Fruit fly (Drosophila melanogaster) whole organism, embryonic: ENCODE measurements around the gene Mis12.

Experiments
- CG10654 ChIP-seq: fragments of 200-800 bp; sonication (Bioruptor generic); optimal IDR thresholded peaks from 2 replicates; lab custom pipeline; 2016; ENCODE audit warnings: missing biosample characterization, missing genetic modification characterization
- CG10959 ChIP-seq: fragments of 200-800 bp; sonication (Bioruptor generic); IDR thresholded peaks from 2 replicates; pipeline ENCODE4 v1.3.6; 2022; ENCODE audit warnings: missing biosample characterization, missing genetic modification characterization
- CG13624 ChIP-seq: fragments of 200-800 bp; sonication (Bioruptor generic); optimal IDR thresholded peaks from 2 replicates; lab custom pipeline; 2016; ENCODE audit warnings: missing biosample characterization, missing genetic modification characterization
- CG14710 ChIP-seq: fragments of 200-800 bp; sonication (Bioruptor generic); optimal IDR thresholded peaks from 3 replicates; lab custom pipeline; 2019; ENCODE audit warnings: missing biosample characterization, mild to moderate bottlenecking, missing genetic modification characterization, moderate library complexity
- CG14965 ChIP-seq: fragments of 200-800 bp; sonication (Bioruptor generic); optimal IDR thresholded peaks from 2 replicates; lab custom pipeline; 2016; ENCODE audit warnings: missing biosample characterization, missing genetic modification characterization, borderline replicate concordance
- CG1603 ChIP-seq: fragments of 200-800 bp; sonication (Bioruptor generic); optimal IDR thresholded peaks from 2 replicates; lab custom pipeline; 2019; ENCODE audit warnings: missing biosample characterization, mild to moderate bottlenecking, missing genetic modification characterization, moderate library complexity
- CG16779 ChIP-seq: fragments of 200-800 bp; sonication (Bioruptor generic); IDR thresholded peaks from 2 replicates; pipeline ENCODE4 v1.3.6; 2022; ENCODE audit warnings: missing biosample characterization, missing genetic modification characterization
- CG16863 ChIP-seq: fragments of 200-800 bp; sonication (Bioruptor generic); optimal IDR thresholded peaks from 3 replicates; lab custom pipeline; 2016; ENCODE audit warnings: missing biosample characterization, missing genetic modification characterization
- CG1792 ChIP-seq: fragments of 200-800 bp; sonication (Bioruptor generic); optimal IDR thresholded peaks from 2 replicates; lab custom pipeline; 2016; ENCODE audit warnings: missing biosample characterization, missing genetic modification characterization
- CG31224 ChIP-seq: fragments of 200-800 bp; sonication (Bioruptor generic); IDR thresholded peaks from 2 replicates; pipeline ENCODE4 v1.3.6; 2022; ENCODE audit warnings: missing biosample characterization, missing genetic modification characterization
- CG42726 ChIP-seq: fragments of 200-800 bp; sonication (Bioruptor generic); IDR thresholded peaks from 2 replicates; pipeline ENCODE4 v1.3.6; 2022; ENCODE audit warnings: missing biosample characterization, missing genetic modification characterization; ENCODE audit not compliant: partially characterized antibody
- CG4360 ChIP-seq: fragments of 200-800 bp; sonication (Bioruptor generic); IDR thresholded peaks from 2 replicates; pipeline ENCODE4 v1.3.6; 2022; ENCODE audit warnings: missing biosample characterization, missing genetic modification characterization
- CG5245 ChIP-seq: fragments of 200-800 bp; sonication (Bioruptor generic); optimal IDR thresholded peaks from 3 replicates; lab custom pipeline; 2016; ENCODE audit warnings: missing biosample characterization, missing genetic modification characterization
- CG6175 ChIP-seq: fragments of 200-800 bp; sonication (Bioruptor generic); IDR thresholded peaks from 3 replicates; pipeline ENCODE4 v1.3.6; 2022; ENCODE audit warnings: missing biosample characterization, missing genetic modification characterization
- CG6765 ChIP-seq: fragments of 200-800 bp; sonication (Bioruptor generic); optimal IDR thresholded peaks from 3 replicates; lab custom pipeline; 2017; ENCODE audit warnings: missing biosample characterization, mild to moderate bottlenecking, missing genetic modification characterization
- CG7963 ChIP-seq: fragments of 200-800 bp; sonication (Bioruptor generic); IDR thresholded peaks from 3 replicates; pipeline ENCODE4 v1.3.6; 2022; ENCODE audit warnings: missing biosample characterization, missing genetic modification characterization; ENCODE audit not compliant: partially characterized antibody
- CG8089 ChIP-seq: fragments of 200-800 bp; sonication (Bioruptor generic); optimal IDR thresholded peaks from 3 replicates; lab custom pipeline; 2016; ENCODE audit warnings: missing biosample characterization, missing genetic modification characterization
- CG9609 ChIP-seq: fragments of 200-800 bp; sonication (Bioruptor generic); optimal IDR thresholded peaks from 3 replicates; lab custom pipeline; 2016; ENCODE audit warnings: missing biosample characterization, missing genetic modification characterization
- Dp ChIP-seq: fragments of 200-800 bp; sonication (Bioruptor generic); optimal IDR thresholded peaks from 2 replicates; lab custom pipeline; 2018; ENCODE audit warnings: missing biosample characterization, mild to moderate bottlenecking, missing genetic modification characterization, moderate library complexity
- Fer1 ChIP-seq: fragments of 200-800 bp; sonication (Bioruptor generic); optimal IDR thresholded peaks from 2 replicates; lab custom pipeline; 2017; ENCODE audit warnings: missing biosample characterization, mild to moderate bottlenecking, missing genetic modification characterization
- HLH4C ChIP-seq: fragments of 200-800 bp; sonication (Bioruptor generic); IDR thresholded peaks from 3 replicates; pipeline ENCODE4 v1.3.6; 2022; ENCODE audit warnings: missing biosample characterization, missing genetic modification characterization; ENCODE audit not compliant: partially characterized antibody
- NC2β ChIP-seq: fragments of 200-800 bp; sonication (Bioruptor generic); optimal IDR thresholded peaks from 2 replicates; lab custom pipeline; 2016; ENCODE audit warnings: missing biosample characterization, missing genetic modification characterization
- Oaz ChIP-seq: fragments of 200-800 bp; sonication (Bioruptor generic); IDR thresholded peaks from 2 replicates; pipeline ENCODE4 v1.3.6; 2022; ENCODE audit warnings: missing biosample characterization, missing genetic modification characterization
- Opbp ChIP-seq: fragments of 200-800 bp; sonication (Bioruptor generic); IDR thresholded peaks from 3 replicates; pipeline ENCODE4 v1.3.6; 2022; ENCODE audit warnings: missing biosample characterization, missing genetic modification characterization; ENCODE audit not compliant: partially characterized antibody
- Optix ChIP-seq: fragments of 200-800 bp; sonication (Bioruptor generic); IDR thresholded peaks from 3 replicates; pipeline ENCODE4 v1.3.6; 2022; ENCODE audit warnings: missing biosample characterization, missing genetic modification characterization
- Ravus ChIP-seq: fragments of 200-800 bp; sonication (Bioruptor generic); IDR thresholded peaks from 2 replicates; pipeline ENCODE4 v1.3.6; 2022; ENCODE audit warnings: missing biosample characterization, missing genetic modification characterization
- Scr ChIP-seq: fragments of 200-800 bp; sonication (Bioruptor generic); IDR thresholded peaks from 2 replicates; pipeline ENCODE4 v1.3.6; 2022; ENCODE audit warnings: missing biosample characterization, missing genetic modification characterization; ENCODE audit not compliant: partially characterized antibody
- Side ChIP-seq: fragments of 200-800 bp; sonication (Bioruptor generic); optimal IDR thresholded peaks from 2 replicates; lab custom pipeline; 2016; ENCODE audit warnings: missing biosample characterization, missing genetic modification characterization
- Six4 ChIP-seq: fragments of 200-800 bp; sonication (Bioruptor generic); optimal IDR thresholded peaks from 2 replicates; lab custom pipeline; 2016; ENCODE audit warnings: missing biosample characterization, missing genetic modification characterization
- Usf ChIP-seq: fragments of 200-800 bp; sonication (Bioruptor generic); optimal IDR thresholded peaks from 2 replicates; lab custom pipeline; 2017; ENCODE audit warnings: missing genotype, missing biosample characterization, missing genetic modification characterization
- bowl ChIP-seq: fragments of 200-800 bp; sonication (Bioruptor generic); IDR thresholded peaks from 2 replicates; pipeline ENCODE4 v1.3.6; 2022; ENCODE audit warnings: missing biosample characterization, missing genetic modification characterization
- bsh ChIP-seq, 2 experiments: fragments of 200-800 bp; sonication (Bioruptor generic); optimal IDR thresholded peaks; 2 replicates each; lab custom pipeline; 2017 to 2018; ENCODE audit warnings: mild to moderate bottlenecking in 2 of 2, missing biosample characterization in 2 of 2, missing genetic modification characterization in 2 of 2, moderate library complexity in 1 of 2
- cad ChIP-seq: fragments of >200 bp; optimal IDR thresholded peaks from 2 replicates; lab custom pipeline; 2017; ENCODE audit warnings: missing biosample characterization, missing genetic modification characterization
- cato ChIP-seq: fragments of 200-800 bp; sonication (Bioruptor generic); optimal IDR thresholded peaks from 2 replicates; lab custom pipeline; 2016; ENCODE audit warnings: missing biosample characterization, missing genetic modification characterization, borderline replicate concordance
- caup ChIP-seq: fragments of 200-800 bp; sonication (Bioruptor generic); optimal IDR thresholded peaks from 3 replicates; lab custom pipeline; 2017; ENCODE audit warnings: missing biosample characterization, mild to moderate bottlenecking, missing genetic modification characterization, moderate library complexity; ENCODE audit not compliant: severe bottlenecking
- corto ChIP-seq: fragments of 200-800 bp; sonication (Bioruptor generic); optimal IDR thresholded peaks from 2 replicates; lab custom pipeline; 2016; ENCODE audit warnings: missing biosample characterization, mild to moderate bottlenecking, missing genetic modification characterization, moderate library complexity
- dmrt11E ChIP-seq: fragments of 200-800 bp; sonication (Bioruptor generic); optimal IDR thresholded peaks from 3 replicates; lab custom pipeline; 2018; ENCODE audit warnings: missing biosample characterization, mild to moderate bottlenecking, missing genetic modification characterization, moderate library complexity
- fd3F ChIP-seq: fragments of 200-800 bp; sonication (Bioruptor generic); optimal IDR thresholded peaks from 2 replicates; lab custom pipeline; 2018; ENCODE audit warnings: missing biosample characterization, mild to moderate bottlenecking, missing genetic modification characterization, moderate library complexity
- fd64A ChIP-seq: fragments of 200-800 bp; sonication (Bioruptor generic); optimal IDR thresholded peaks from 3 replicates; lab custom pipeline; 2018; ENCODE audit warnings: missing biosample characterization, mild to moderate bottlenecking, missing genetic modification characterization
- gem ChIP-seq: fragments of 200-800 bp; sonication (Bioruptor generic); optimal IDR thresholded peaks from 2 replicates; lab custom pipeline; 2019; ENCODE audit warnings: missing biosample characterization, mild to moderate bottlenecking, missing genetic modification characterization, moderate library complexity
- grn ChIP-seq: fragments of 200-800 bp; sonication (Bioruptor generic); optimal IDR thresholded peaks from 3 replicates; lab custom pipeline; 2017; ENCODE audit warnings: missing biosample characterization, missing genetic modification characterization
- ham ChIP-seq: fragments of 200-800 bp; sonication (Bioruptor generic); IDR thresholded peaks from 2 replicates; pipeline ENCODE4 v1.3.6; 2022; ENCODE audit warnings: missing biosample characterization, missing genetic modification characterization
- inv ChIP-seq: fragments of 200-800 bp; sonication (Bioruptor generic); IDR thresholded peaks from 2 replicates; pipeline ENCODE4 v1.3.6; 2022; ENCODE audit warnings: missing biosample characterization, missing genetic modification characterization; ENCODE audit not compliant: partially characterized antibody
- lmd ChIP-seq: fragments of 200-800 bp; sonication (Bioruptor generic); IDR thresholded peaks from 2 replicates; pipeline ENCODE4 v1.3.6; 2022; ENCODE audit warnings: missing biosample characterization, missing genetic modification characterization
- scrt ChIP-seq: fragments of 200-800 bp; sonication (Bioruptor generic); optimal IDR thresholded peaks from 2 replicates; lab custom pipeline; 2018; ENCODE audit warnings: missing biosample characterization, mild to moderate bottlenecking, missing genetic modification characterization, moderate library complexity
- seq ChIP-seq: fragments of 200-800 bp; sonication (Bioruptor generic); IDR thresholded peaks from 2 replicates; pipeline ENCODE4 v1.3.6; 2022; ENCODE audit warnings: missing biosample characterization, missing genetic modification characterization
- sob ChIP-seq: fragments of 200-800 bp; sonication (Bioruptor generic); IDR thresholded peaks from 2 replicates; pipeline ENCODE4 v1.3.6; 2022; ENCODE audit warnings: missing biosample characterization, missing genetic modification characterization
- sug ChIP-seq: fragments of 200-800 bp; optimal IDR thresholded peaks from 2 replicates; lab custom pipeline; 2019; ENCODE audit warnings: missing biosample characterization, mild to moderate bottlenecking, missing genetic modification characterization, moderate library complexity
- ttk ChIP-seq: fragments of 200-800 bp; sonication (Bioruptor generic); IDR thresholded peaks from 2 replicates; pipeline ENCODE4 v2.1.2; 2022; ENCODE audit warnings: missing biosample characterization, missing genetic modification characterization

Mis12 gene

dm6 chr3L:6988942-6989569, 20.2 kb upstream of the Mis12 start (continued):
- TF ChIP-seq seq (GFP tag; lab: Robert Waterston, UW) (peak; percentile 27; the same call in 1 of the 2 replicates), Usf (GFP tag; lab: Kevin White, UChicago) (peak; percentile 88), Six4 (GFP tag; lab: Kevin White, UChicago) (peak; percentile 83), NC2β (GFP tag; lab: Kevin White, UChicago) (peak; percentile 13), Side (peak; percentile 72), CG5245 (peak; percentile 53), fd3F (peak; percentile 80), caup (GFP tag; lab: Kevin White, UChicago) (peak; percentile 89), CG10654 (GFP tag; lab: Kevin White, UChicago) (peak; percentile 89), inv (GFP tag; lab: Robert Waterston, UW) (no peak), CG10959 (GFP tag; lab: Robert Waterston, UW) (peak; percentile 56; the same call in 1 of the 2 replicates), Oaz (GFP tag; lab: Robert Waterston, UW) (no peak), Optix (GFP tag; lab: Robert Waterston, UW) (peak; percentile 61; the same call in 2 of the 3 replicates), CG1792 (peak; percentile 65), Dp (GFP tag; lab: Kevin White, UChicago) (no peak), CG7963 (GFP tag; lab: Robert Waterston, UW) (no peak), ham (GFP tag; lab: Robert Waterston, UW) (no peak), Scr (GFP tag; lab: Robert Waterston, UW) (0 out of 2 replicates have a peak, but pooled peaks have one; percentile 8), CG9609 (GFP tag; lab: Kevin White, UChicago) (peak; percentile 47), CG8089 (peak; percentile 53), dmrt11E (peak; percentile 92), fd64A (peak; percentile 36), gem (tag; lab: Kevin White, UChicago) (peak; percentile 95), ttk (peak; percentile 77), Ravus (GFP tag; lab: Robert Waterston, UW) (peak; percentile 15; the same call in 1 of the 2 replicates), CG14710 (peak; percentile 97), sug (tag; lab: Kevin White, UChicago) (peak; percentile 87), CG14965 (GFP tag; lab: Kevin White, UChicago) (peak; percentile 13), CG16863 (GFP tag; lab: Kevin White, UChicago) (peak; percentile 64), HLH4C (no peak), bowl (GFP tag; lab: Robert Waterston, UW) (no peak), CG1603 (tag; lab: Kevin White, UChicago) (peak; percentile 51), CG42726 (GFP tag; lab: Robert Waterston, UW) (no peak), Fer1 (GFP tag; lab: Kevin White, UChicago) (peak; percentile 94), corto (GFP tag; lab: Kevin White, UChicago) (no peak), CG6175 (GFP tag; lab: Robert Waterston, UW) (peak; percentile 98), scrt (GFP tag; lab: Kevin White, UChicago) (peak; percentile 85), Opbp (no peak), sob (GFP tag; lab: Robert Waterston, UW) (peak; percentile 74), cad (GFP tag; lab: Kevin White, UChicago) (no peak), grn (GFP tag; lab: Kevin White, UChicago) (peak; percentile 28), lmd (GFP tag; lab: Robert Waterston, UW) (peak; percentile 91), CG4360 (GFP tag; lab: Robert Waterston, UW) (no peak), CG13624 (GFP tag; lab: Kevin White, UChicago) (peak; percentile 78), CG31224 (GFP tag; lab: Robert Waterston, UW) (peak; percentile 68), CG6765 (GFP tag; lab: Kevin White, UChicago) (peak; percentile 90), bsh (GFP tag; optimal IDR thresholded peaks at IDR 0.05; lab: Kevin White, UChicago) (peak; percentile 29 to 84), cato (GFP tag; lab: Kevin White, UChicago) (peak; percentile 71), CG16779 (GFP tag; lab: Robert Waterston, UW) (no peak)
